Worm (Caenorhabditis elegans): ENCODE measurements around the gene frpr-14.

frpr-14 gene

DNA sequence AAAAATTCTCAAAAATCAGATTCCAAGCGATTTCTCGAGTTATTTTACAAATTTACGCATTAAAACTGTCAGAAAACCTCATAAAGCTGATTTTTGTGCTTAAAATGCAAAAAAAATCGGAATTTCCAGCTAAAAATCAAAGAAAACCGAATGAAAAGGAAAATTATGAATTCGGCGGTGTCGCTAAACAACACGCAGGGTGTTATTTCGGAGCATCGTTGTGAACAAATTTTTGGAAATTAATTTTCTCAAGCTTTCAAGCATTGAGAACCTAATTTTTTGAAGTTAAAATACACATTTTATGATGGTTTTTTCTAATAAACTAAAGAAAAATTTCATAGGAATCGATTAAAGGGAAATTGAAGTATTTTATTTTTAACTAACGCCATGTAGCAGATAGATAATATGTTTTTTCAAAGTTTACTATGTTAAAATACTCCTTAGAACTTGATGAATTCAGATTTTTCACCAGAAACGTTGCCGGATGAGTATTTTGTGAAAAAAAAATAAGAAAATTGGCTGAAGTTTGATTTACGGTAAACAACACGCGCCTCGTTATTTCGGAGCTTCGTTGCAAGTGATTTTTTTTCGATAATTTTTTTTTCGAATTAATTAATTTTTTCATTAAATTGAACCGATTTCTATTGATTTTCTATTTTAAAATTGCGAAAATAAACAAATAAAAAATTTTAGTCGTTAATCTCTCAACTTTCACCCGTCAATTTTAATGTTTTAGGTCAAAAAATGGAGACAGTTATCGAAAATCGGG is 50.8 kb downstream of the frpr-14 start, which contains the start of gene thoc-1:
Gene thoc-1 (plus strand): TSS at position 737 of the 769 bp plus-strand sequence.
- TF ChIP-seq madf-2 (tag; optimal IDR thresholded peaks at IDR 0.05) (no peak), Y22D7AL.16 (tag; optimal IDR thresholded peaks at IDR 0.05) (no peak), elt-2 (tag; optimal IDR thresholded peaks at IDR 0.05) (no peak), ceh-48 (tag; optimal IDR thresholded peaks at IDR 0.05) (no peak), C38D4.7 (GFP tag; optimal IDR thresholded peaks at IDR 0.05) (no peak), unc-86 (tag; optimal IDR thresholded peaks at IDR 0.05) (no peak), T23F11.4 (GFP tag; optimal IDR thresholded peaks at IDR 0.05) (no peak), ceh-31 (tag; optimal IDR thresholded peaks at IDR 0.05) (no peak), odd-2 (tag; optimal IDR thresholded peaks at IDR 0.05) (no peak), fkh-6 (tag; optimal IDR thresholded peaks at IDR 0.05) (no peak), ceh-9 (tag; optimal IDR thresholded peaks at IDR 0.05) (no peak), sox-4 (tag; optimal IDR thresholded peaks at IDR 0.05) (no peak), nhr-232 (tag; optimal IDR thresholded peaks at IDR 0.05) (no peak), ceh-45 (GFP tag; IDR thresholded peaks at IDR 0.05) (no peak), gmeb-2 (tag; optimal IDR thresholded peaks at IDR 0.05) (no peak), fkh-10 (GFP tag; optimal IDR thresholded peaks at IDR 0.05) (no peak)
